Fruit fly (Drosophila melanogaster): ENCODE measurements around the gene CG13445.

Gene CG13445

dm6 chr3L:15825493-15826209 lies 16.4 kb downstream of the CG13445 start (continued):
- TF ChIP-seq CG31441 (GFP tag; IDR thresholded peaks at IDR 0.05): no peak
- TF ChIP-seq slbo (GFP tag; IDR thresholded peaks at IDR 0.05): no peak
- TF ChIP-seq CG43689 (GFP tag; IDR thresholded peaks at IDR 0.05): no peak
- TF ChIP-seq CG10565 (GFP tag; optimal IDR thresholded peaks at IDR 0.05): no peak
- TF ChIP-seq gfzf (GFP tag; optimal IDR thresholded peaks at IDR 0.05): no peak
- peak in 1 of 2 experiments; percentile 93 for TF ChIP-seq eve (GFP tag; optimal IDR thresholded peaks at IDR 0.05)
- peak; percentile 43 for TF ChIP-seq ftz-f1 (GFP tag; optimal IDR thresholded peaks at IDR 0.05)
- no peak for TF ChIP-seq CG2129 (GFP tag; IDR thresholded peaks at IDR 0.05; ENCODE audit: partially characterized antibody)
- TF ChIP-seq pnt (GFP tag; optimal IDR thresholded peaks at IDR 0.05): no peak
- no peak for TF ChIP-seq otp (GFP tag; IDR thresholded peaks at IDR 0.05)
- TF ChIP-seq CG6272 (GFP tag; IDR thresholded peaks at IDR 0.05): no peak
- TF ChIP-seq pb (GFP tag; optimal IDR thresholded peaks at IDR 0.05): no peak
- no peak for TF ChIP-seq CG4617 (GFP tag; optimal IDR thresholded peaks at IDR 0.05; ENCODE audit: borderline replicate concordance)
- no peak for TF ChIP-seq CG10959 (GFP tag; IDR thresholded peaks at IDR 0.05)
- no peak for TF ChIP-seq Hand (GFP tag; optimal IDR thresholded peaks at IDR 0.05)
- no peak for TF ChIP-seq CG7928 (GFP tag; optimal IDR thresholded peaks at IDR 0.05)
- TF ChIP-seq tap (tag; optimal IDR thresholded peaks at IDR 0.05): peak; percentile 8
- TF ChIP-seq CG14965 (GFP tag; optimal IDR thresholded peaks at IDR 0.05; ENCODE audit: borderline replicate concordance): no peak
- TF ChIP-seq CG13424 (tag; optimal IDR thresholded peaks at IDR 0.05): no peak
- no peak for TF ChIP-seq sima (GFP tag; optimal IDR thresholded peaks at IDR 0.05)
- TF ChIP-seq CG7963 (GFP tag; IDR thresholded peaks at IDR 0.05; ENCODE audit: partially characterized antibody): no peak
- TF ChIP-seq CG11085 (GFP tag; IDR thresholded peaks at IDR 0.05): no peak
- peak; percentile 53 for TF ChIP-seq gsb-n (tag; optimal IDR thresholded peaks at IDR 0.05)
- no peak for TF ChIP-seq Hey (tag; optimal IDR thresholded peaks at IDR 0.05)
- peak; percentile 19 for TF ChIP-seq dmrt99B (tag; optimal IDR thresholded peaks at IDR 0.05)
- TF ChIP-seq HmgD (GFP tag; optimal IDR thresholded peaks at IDR 0.05): no peak
- no peak for TF ChIP-seq vnd (GFP tag; IDR thresholded peaks at IDR 0.05; ENCODE audit: partially characterized antibody)
- TF ChIP-seq tna (GFP tag; IDR thresholded peaks at IDR 0.05; ENCODE audit: partially characterized antibody): no peak
- no peak for TF ChIP-seq Opbp (GFP tag; IDR thresholded peaks at IDR 0.05; ENCODE audit: partially characterized antibody)
- no peak for TF ChIP-seq CG3995 (GFP tag; optimal IDR thresholded peaks at IDR 0.05)
- TF ChIP-seq D19B (GFP tag; optimal IDR thresholded peaks at IDR 0.05): no peak
- TF ChIP-seq sc (optimal IDR thresholded peaks at IDR 0.05): no peak
- no peak for TF ChIP-seq sc (GFP tag; optimal IDR thresholded peaks at IDR 0.05)
- TF ChIP-seq CG9727 (GFP tag; optimal IDR thresholded peaks at IDR 0.05): peak; percentile 45
- no peak for TF ChIP-seq CG15269 (tag; optimal IDR thresholded peaks at IDR 0.05)
- TF ChIP-seq Dek (tag; optimal IDR thresholded peaks at IDR 0.05): peak; percentile 29
- TF ChIP-seq B-H2 (GFP tag; optimal IDR thresholded peaks at IDR 0.05): peak; percentile 19
- TF ChIP-seq CG34224 (GFP tag; IDR thresholded peaks at IDR 0.05; ENCODE audit: partially characterized antibody): no peak
- TF ChIP-seq CG10147 (GFP tag; optimal IDR thresholded peaks at IDR 0.05): no peak
- TF ChIP-seq CG31388 (GFP tag; optimal IDR thresholded peaks at IDR 0.05): no peak
- TF ChIP-seq ssp (GFP tag; IDR thresholded peaks at IDR 0.05): no peak
- no peak for TF ChIP-seq repo (GFP tag; optimal IDR thresholded peaks at IDR 0.05)
- TF ChIP-seq CG7271 (tag; optimal IDR thresholded peaks at IDR 0.05): no peak
- TF ChIP-seq Xbp1 (GFP tag; optimal IDR thresholded peaks at IDR 0.05): no peak
- peak; percentile 38 for TF ChIP-seq gcm (GFP tag; optimal IDR thresholded peaks at IDR 0.05)
- no peak for TF ChIP-seq CG10543 (GFP tag; optimal IDR thresholded peaks at IDR 0.05)
- no peak for TF ChIP-seq CG31224 (GFP tag; IDR thresholded peaks at IDR 0.05)
- no peak for TF ChIP-seq en (GFP tag; optimal IDR thresholded peaks at IDR 0.05)
- TF ChIP-seq CG17186 (GFP tag; optimal IDR thresholded peaks at IDR 0.05): no peak
- no peak for TF ChIP-seq CG2889 (GFP tag; IDR thresholded peaks at IDR 0.05)
